Worm (Caenorhabditis elegans) whole organism, L4 larva: Measurements from ENCODE around the gene sre-3.
A peak's percentile ranks its signal among the peaks of the same experiment; 100 is the strongest.

Source experiments
- aha-1 ChIP-seq: fragments of 150-350 bp; peaks from one replicate; lab custom pipeline; 2014; ENCODE audit warnings: missing biosample characterization, missing genetic modification characterization
- ceh-28 ChIP-seq: fragments of 150-350 bp; optimal IDR thresholded peaks from 2 replicates; lab custom pipeline; 2014; ENCODE audit warnings: missing biosample characterization, missing genetic modification reagents, missing genetic modification characterization
- ceh-44 ChIP-seq: fragments of 200-800 bp; sonication (Bioruptor generic); IDR thresholded peaks from 2 replicates; pipeline ENCODE4 v1.3.6; 2022; ENCODE audit warnings: missing genetic modification reagents, missing genetic modification characterization, missing compliant biosample characterization
- nhr-237 ChIP-seq: sonication (generic microtip); optimal IDR thresholded peaks from 2 replicates; lab custom pipeline; 2017; ENCODE audit warnings: missing biosample characterization, missing genetic modification characterization
- nhr-76 ChIP-seq: fragments of 150-350 bp; optimal IDR thresholded peaks from 2 replicates; lab custom pipeline; 2014; ENCODE audit warnings: missing biosample characterization, missing genetic modification characterization
- nhr-77 ChIP-seq: fragments of 150-350 bp; optimal IDR thresholded peaks from 2 replicates; lab custom pipeline; 2014; ENCODE audit warnings: missing biosample characterization, missing genetic modification characterization
- pha-4 ChIP-seq, 2 experiments: fragments of 150-350 bp in 1 of 2; fragments of 200-800 bp in 1 of 2; sonication (Bioruptor generic) in 1 of 2; IDR thresholded peaks in 1 of 2; optimal IDR thresholded peaks in 1 of 2; 2 replicates each; pipeline versions ENCODE4 v1.3.6 to Lab custom; 2014 to 2022; ENCODE audit warnings: missing genetic modification characterization in 2 of 2, missing genetic modification reagents in 2 of 2, missing biosample characterization in 1 of 2, missing compliant biosample characterization in 1 of 2

ce11 chrII:7356773-7357172 is 28.8 kb upstream of the sre-3 start:
- TF ChIP-seq nhr-76 (no peak), nhr-77 (tag; lab: Kevin White, UChicago) (no peak), pha-4 (GFP tag; IDR thresholded peaks at IDR 0.05; lab: Robert Waterston, UW) (no peak), pha-4 (tag; optimal IDR thresholded peaks at IDR 0.05; lab: Kevin White, UChicago) (no peak), nhr-237 (tag; lab: Kevin White, UChicago) (no peak), ceh-28 (no peak), aha-1 (peak; percentile 53), ceh-44 (GFP tag; lab: Robert Waterston, UW) (no peak)
